Fruit fly (Drosophila melanogaster) whole organism, adult: ENCODE data around the gene Rab23.

Experiments
- CG11617 ChIP-seq: fragments of 200-800 bp; sonication (Bioruptor generic); optimal IDR thresholded peaks from 2 replicates; lab custom pipeline; 2017; ENCODE audit warnings: mild to moderate bottlenecking, missing biosample characterization, missing genetic modification reagents, missing genetic modification characterization
- CG14711 ChIP-seq: fragments of 200-800 bp; sonication (Bioruptor generic); optimal IDR thresholded peaks from 2 replicates; lab custom pipeline; 2018; ENCODE audit warnings: missing biosample characterization, mild to moderate bottlenecking, missing genetic modification characterization, moderate library complexity
- CG1620 ChIP-seq: fragments of 200-800 bp; sonication (Bioruptor generic); optimal IDR thresholded peaks from 2 replicates; lab custom pipeline; 2016; ENCODE audit warnings: missing biosample characterization, missing genetic modification characterization
- CG33017 ChIP-seq: fragments of 200-800 bp; sonication (Bioruptor generic); optimal IDR thresholded peaks from 2 replicates; lab custom pipeline; 2018; ENCODE audit warnings: missing biosample characterization, mild to moderate bottlenecking, missing genetic modification characterization, moderate library complexity
- CG7045 ChIP-seq: fragments of 200-800 bp; sonication (Bioruptor generic); optimal IDR thresholded peaks from 2 replicates; lab custom pipeline; 2017; ENCODE audit warnings: missing biosample characterization, mild to moderate bottlenecking, missing genetic modification characterization
- CG7101 ChIP-seq: fragments of 200-800 bp; sonication (Bioruptor generic); optimal IDR thresholded peaks from 2 replicates; lab custom pipeline; 2018; ENCODE audit warnings: missing biosample characterization, mild to moderate bottlenecking, missing genetic modification characterization, moderate library complexity
- cic ChIP-seq: fragments of 200-800 bp; sonication (Bioruptor generic); optimal IDR thresholded peaks from 2 replicates; lab custom pipeline; 2017; ENCODE audit warnings: missing biosample characterization, mild to moderate bottlenecking, missing genetic modification characterization, moderate library complexity
- cnc ChIP-seq, 2 experiments: fragments of >200 bp; optimal IDR thresholded peaks; 2 replicates each; lab custom pipeline; 2017
- kay ChIP-seq: fragments of 200-800 bp; sonication (Bioruptor generic); peaks from one replicate; lab custom pipeline; 2016; ENCODE audit warnings: missing biosample characterization, missing genetic modification characterization, borderline replicate concordance
- ovo ChIP-seq: fragments of 200-800 bp; sonication (Bioruptor generic); optimal IDR thresholded peaks from 2 replicates; lab custom pipeline; 2016; ENCODE audit warnings: missing biosample characterization, missing genetic modification characterization

DNA sequence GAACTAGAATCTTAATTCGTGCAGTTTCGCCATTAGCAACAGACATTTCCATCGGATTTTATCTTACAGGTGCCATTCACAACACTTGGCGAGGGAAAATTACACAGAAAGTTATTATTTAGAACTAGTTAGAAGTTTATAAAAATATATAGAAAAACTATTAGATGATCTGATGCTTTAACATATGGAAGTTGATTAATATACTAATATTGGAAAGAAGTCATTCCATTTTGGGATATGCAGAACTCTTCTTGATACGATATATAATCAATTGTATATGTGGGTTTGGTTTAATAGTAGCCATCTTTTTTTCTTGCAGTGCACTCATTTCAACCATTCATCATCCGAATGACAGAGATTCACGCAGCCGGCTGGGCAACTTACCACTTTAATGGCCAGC is 3.0 kb downstream of the Rab23 start:
- no peak for TF ChIP-seq CG1620 (GFP tag; lab: Kevin White, UChicago)
- TF ChIP-seq CG14711 (tag; lab: Kevin White, UChicago): no peak
- TF ChIP-seq cnc (optimal IDR thresholded peaks at IDR 0.05; lab: Kevin White, UChicago): no peak
- TF ChIP-seq ovo (GFP tag; lab: Kevin White, UChicago): no peak
- no peak for TF ChIP-seq CG33017 (tag; lab: Kevin White, UChicago)
- no peak for TF ChIP-seq CG7045 (GFP tag; lab: Kevin White, UChicago)
- no peak for TF ChIP-seq kay (GFP tag; lab: Kevin White, UChicago)
- no peak for TF ChIP-seq cic (GFP tag; lab: Kevin White, UChicago)
- TF ChIP-seq CG7101: no peak
- TF ChIP-seq CG11617 (GFP tag; lab: Kevin White, UChicago): no peak
